Worm (Caenorhabditis elegans): Measurements from ENCODE around the gene F38B6.2.

DNA sequence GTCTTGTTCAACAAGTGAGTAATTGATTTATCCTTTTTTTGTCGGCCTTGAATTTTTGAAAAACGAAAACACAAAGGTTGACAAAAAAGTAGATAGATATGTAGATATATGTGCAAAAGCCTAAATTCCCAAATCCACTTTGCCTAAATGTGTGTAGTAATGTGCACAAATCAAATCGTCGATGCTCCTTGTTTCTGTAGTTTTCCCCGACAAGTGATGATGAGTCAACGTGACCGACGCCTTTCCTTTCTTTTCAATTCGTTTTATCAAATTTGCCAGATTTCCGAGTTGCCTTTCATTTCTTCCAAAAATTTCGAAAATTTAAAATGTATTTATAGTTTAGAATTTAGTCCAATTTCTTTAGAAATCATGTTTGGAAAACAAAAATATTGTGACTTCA is 6.8 kb downstream of the F38B6.2 start:
- TF ChIP-seq elt-2 (tag; optimal IDR thresholded peaks at IDR 0.05) (no peak), nhr-76 (tag; optimal IDR thresholded peaks at IDR 0.05) (no peak), blmp-1 (tag; optimal IDR thresholded peaks at IDR 0.05) (no peak), ztf-4 (tag; optimal IDR thresholded peaks at IDR 0.05) (no peak), pqm-1 (tag; optimal IDR thresholded peaks at IDR 0.05) (no peak), ceh-82 (tag; optimal IDR thresholded peaks at IDR 0.05) (no peak), sptf-1 (tag; optimal IDR thresholded peaks at IDR 0.05) (no peak), nhr-237 (tag; optimal IDR thresholded peaks at IDR 0.05) (no peak), zag-1 (tag; optimal IDR thresholded peaks at IDR 0.05) (no peak), tbx-2 (tag; optimal IDR thresholded peaks at IDR 0.05) (no peak), unc-62 (GFP tag; optimal IDR thresholded peaks at IDR 0.05) (no peak)
